Worm (Caenorhabditis elegans): Measurements from ENCODE around the gene ins-31.
"Not testable (repeated sequence)": the region's sequence is repeated elsewhere in the genome, so short reads cannot be mapped to it uniquely, and the experiment has no call there.

ins-31 gene

DNA sequence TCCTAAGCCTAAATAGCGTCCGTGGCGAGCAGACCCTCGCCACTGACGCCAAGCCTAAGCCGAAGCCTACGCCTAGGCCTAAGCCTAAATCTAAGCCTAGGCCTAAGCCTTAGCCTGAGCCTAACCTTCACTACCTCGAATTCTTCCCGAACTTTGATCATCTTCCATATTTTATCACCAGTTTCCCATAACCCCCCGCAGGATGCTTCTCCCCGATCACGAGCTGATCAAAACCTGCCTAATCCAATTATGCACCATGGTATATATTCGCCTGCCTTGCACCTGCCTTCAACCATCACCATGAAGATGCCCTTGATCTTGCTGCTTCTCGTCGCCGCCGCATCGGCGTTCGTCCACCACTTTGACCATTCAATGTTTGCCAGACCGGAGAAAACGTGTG lies at the start of gene ins-31:
Gene ins-31 (plus strand): TSS at position 301 of the 400 bp plus-strand sequence.
- TF ChIP-seq lsy-2, peb-1, nhr-25 (tag; optimal IDR thresholded peaks at IDR 0.05): not testable (repeated sequence)

DNA sequence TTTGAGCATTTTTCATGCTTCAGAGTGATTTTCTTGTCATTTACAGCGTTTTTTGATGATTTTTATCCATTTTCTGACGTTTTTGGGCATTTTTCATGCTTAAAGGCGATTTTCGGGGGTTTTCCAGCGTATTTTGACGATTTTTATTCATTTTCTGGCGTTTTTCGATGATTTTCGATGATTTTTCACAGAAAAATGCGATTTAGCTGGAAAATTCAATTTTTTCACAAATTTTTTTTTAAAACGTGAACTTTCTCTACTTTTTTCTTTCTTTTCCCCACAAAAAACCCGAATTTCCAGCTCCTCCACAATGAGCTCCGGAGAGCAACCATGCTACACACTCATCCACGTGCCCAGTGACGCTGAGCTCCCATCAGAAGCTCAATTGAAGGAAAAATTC lies 48.3 kb upstream of the ins-31 start, which contains the start of gene copb-1:
Gene copb-1 (plus strand): TSS at position 301 of the 400 bp plus-strand sequence.
- TF ChIP-seq fos-1 (tag; optimal IDR thresholded peaks at IDR 0.05) (no peak), aly-2 (tag; optimal IDR thresholded peaks at IDR 0.05) (no peak), sma-9 (GFP tag; optimal IDR thresholded peaks at IDR 0.05) (no peak), sma-9 (tag; optimal IDR thresholded peaks at IDR 0.05) (no peak)

DNA sequence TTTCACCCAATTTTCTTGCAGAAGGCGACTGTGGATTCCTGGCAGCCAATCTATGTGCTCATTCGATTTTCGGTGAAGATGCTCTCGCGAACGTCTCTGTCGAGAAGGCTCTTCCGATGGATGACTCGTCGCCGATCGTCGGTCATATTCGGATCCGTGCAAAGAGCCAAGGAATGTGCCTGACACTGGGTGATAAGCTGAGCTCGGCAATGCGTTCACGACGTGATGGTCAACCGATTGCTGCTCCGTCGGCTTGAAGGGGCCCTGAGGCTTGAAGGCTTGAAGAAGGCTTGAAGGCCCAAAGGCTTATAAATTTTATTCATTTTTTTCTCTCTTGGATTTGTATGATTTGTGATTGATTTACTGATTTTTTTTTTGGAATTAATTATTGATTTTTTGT lies 39.7 kb upstream of the ins-31 start:
- TF ChIP-seq gmeb-1 (tag; optimal IDR thresholded peaks at IDR 0.05) (no peak), nhr-77 (tag; optimal IDR thresholded peaks at IDR 0.05) (no peak), dmd-4 (tag; optimal IDR thresholded peaks at IDR 0.05) (no peak), sem-4 (tag; optimal IDR thresholded peaks at IDR 0.05) (no peak), alr-1 (tag; optimal IDR thresholded peaks at IDR 0.05) (no peak), zag-1 (tag; optimal IDR thresholded peaks at IDR 0.05) (no peak), aly-2 (tag; optimal IDR thresholded peaks at IDR 0.05) (no peak), crh-2 (tag; optimal IDR thresholded peaks at IDR 0.05) (no peak), egl-27 (tag; optimal IDR thresholded peaks at IDR 0.05) (no peak)

DNA sequence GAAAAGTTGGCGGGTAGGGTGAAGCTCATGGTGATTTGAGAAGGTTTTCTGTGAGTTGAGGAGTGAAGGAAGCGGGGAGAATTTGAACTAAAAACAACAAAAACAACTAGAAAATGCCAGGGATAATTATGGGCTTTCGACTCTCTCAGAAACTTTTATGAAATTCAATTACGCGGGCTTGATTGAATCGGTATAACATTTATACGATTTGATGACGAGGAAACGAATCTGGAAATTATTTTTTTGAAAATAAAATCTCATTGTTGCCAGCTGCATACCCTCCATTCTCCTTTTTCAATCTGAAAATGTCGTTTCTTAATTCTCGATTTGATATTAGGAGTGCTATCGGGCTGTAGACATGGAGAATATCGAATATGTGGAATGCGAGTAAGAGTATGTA lies 35.6 kb upstream of the ins-31 start, which contains the start of gene srg-21:
Gene srg-21 (minus strand): TSS at position 101 of the 400 bp plus-strand sequence.
- no peak for TF ChIP-seq nhr-25 (tag; optimal IDR thresholded peaks at IDR 0.05)
- TF ChIP-seq nhr-129 (tag; optimal IDR thresholded peaks at IDR 0.05) = no peak
- TF ChIP-seq sma-3 (GFP tag; optimal IDR thresholded peaks at IDR 0.05) = no peak
- no peak for TF ChIP-seq ZK546.5 (tag; optimal IDR thresholded peaks at IDR 0.05)
- TF ChIP-seq zag-1 (tag; optimal IDR thresholded peaks at IDR 0.05) = no peak
- TF ChIP-seq nhr-6 (tag; optimal IDR thresholded peaks at IDR 0.05) = no peak
- TF ChIP-seq nhr-237 (tag; optimal IDR thresholded peaks at IDR 0.05) = no peak
- no peak for TF ChIP-seq sma-9 (GFP tag; optimal IDR thresholded peaks at IDR 0.05)
- no peak for TF ChIP-seq sma-9 (tag; optimal IDR thresholded peaks at IDR 0.05)

DNA sequence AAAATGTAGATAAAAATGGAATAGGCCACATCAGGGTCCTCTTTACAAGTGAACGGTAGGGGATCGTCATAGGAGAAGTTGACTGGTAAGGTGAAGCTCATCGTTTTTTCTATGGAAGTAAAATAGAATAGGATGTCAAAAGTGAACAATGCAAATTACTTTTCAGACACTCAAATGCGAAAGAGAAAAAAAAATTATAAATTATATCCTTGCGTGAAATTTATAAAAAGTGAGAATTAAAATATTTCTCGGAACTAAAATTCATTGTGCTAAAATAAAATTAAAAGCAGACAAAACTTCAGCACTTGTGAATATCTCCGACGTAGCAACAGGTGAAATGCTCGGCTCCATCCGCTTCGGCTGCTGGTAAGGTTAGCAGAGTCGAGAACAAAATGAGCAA lies 33.5 kb upstream of the ins-31 start, which contains the start of gene srg-22:
Gene srg-22 (minus strand): TSS at position 101 of the 400 bp plus-strand sequence.
- TF ChIP-seq egl-27 (tag; optimal IDR thresholded peaks at IDR 0.05) (no peak), peb-1 (tag; optimal IDR thresholded peaks at IDR 0.05) (no peak), alr-1 (tag; optimal IDR thresholded peaks at IDR 0.05) (no peak), ztf-4 (tag; optimal IDR thresholded peaks at IDR 0.05) (no peak), nhr-11 (tag; optimal IDR thresholded peaks at IDR 0.05) (no peak), unc-39 (tag; optimal IDR thresholded peaks at IDR 0.05) (no peak), nhr-12 (tag; optimal IDR thresholded peaks at IDR 0.05) (no peak), sma-3 (GFP tag; optimal IDR thresholded peaks at IDR 0.05) (no peak), nhr-129 (tag; optimal IDR thresholded peaks at IDR 0.05) (no peak), ztf-1 (GFP tag; conservative IDR thresholded peaks at IDR 0.05) (no peak), elt-3 (tag; optimal IDR thresholded peaks at IDR 0.05) (no peak), ceh-82 (tag; optimal IDR thresholded peaks at IDR 0.05) (no peak), nhr-237 (tag; optimal IDR thresholded peaks at IDR 0.05) (no peak)

DNA sequence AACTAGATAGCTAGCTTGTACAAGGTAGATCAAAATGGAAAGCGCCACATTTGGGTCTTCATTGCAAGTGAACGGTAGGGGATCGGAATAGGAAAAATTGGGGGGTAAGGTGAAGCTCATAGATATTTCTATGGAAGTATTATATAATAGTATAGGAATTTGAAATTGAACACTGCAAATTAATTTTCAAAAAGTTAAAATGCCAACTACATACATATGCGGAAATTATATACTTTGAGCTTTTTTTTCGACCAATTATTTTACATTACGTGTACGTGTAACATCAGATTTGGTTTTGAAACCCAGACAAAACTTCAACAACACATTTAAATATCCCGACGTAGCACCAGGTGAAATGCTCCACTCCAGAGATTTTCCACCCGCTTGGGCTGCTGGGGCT lies 30.8 kb upstream of the ins-31 start, which contains the start of gene srg-23:
Gene srg-23 (minus strand): TSS at position 101 of the 400 bp plus-strand sequence.
- no peak for TF ChIP-seq nhr-77 (tag; optimal IDR thresholded peaks at IDR 0.05)
- TF ChIP-seq fos-1 (tag; optimal IDR thresholded peaks at IDR 0.05) = no peak
- no peak for TF ChIP-seq mdl-1 (tag; optimal IDR thresholded peaks at IDR 0.05)
- TF ChIP-seq nhr-129 (tag; optimal IDR thresholded peaks at IDR 0.05) = no peak
- no peak for TF ChIP-seq ztf-4 (tag; optimal IDR thresholded peaks at IDR 0.05)
- TF ChIP-seq ztf-1 (GFP tag; conservative IDR thresholded peaks at IDR 0.05) = no peak
- no peak for TF ChIP-seq crh-2 (tag; optimal IDR thresholded peaks at IDR 0.05)
- TF ChIP-seq ZK546.5 (tag; optimal IDR thresholded peaks at IDR 0.05) = no peak
- TF ChIP-seq ama-1 (optimal IDR thresholded peaks at IDR 0.05) = no peak

DNA sequence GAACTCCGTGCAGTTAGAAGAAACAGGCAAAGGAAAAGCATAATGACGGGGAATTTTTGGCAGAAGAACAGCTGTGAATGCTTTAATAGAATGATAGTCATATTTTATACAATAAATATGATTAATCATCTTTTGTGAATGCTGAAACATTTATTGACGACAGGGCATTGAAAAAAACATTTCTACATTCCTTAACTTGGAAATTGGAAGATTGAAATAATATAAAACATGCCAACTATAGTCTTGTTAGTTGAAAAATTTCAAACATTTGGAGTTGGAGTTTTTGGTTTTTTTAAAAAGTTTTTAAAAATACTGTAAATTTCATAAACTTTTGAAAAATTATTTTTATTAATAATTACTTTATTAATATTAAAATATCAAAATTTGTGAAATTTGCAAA lies 30.0 kb upstream of the ins-31 start, which contains the start of gene Y25C1A.14:
Gene Y25C1A.14 (minus strand): TSS at position 101 of the 400 bp plus-strand sequence.
- TF ChIP-seq C34F6.9 (tag; optimal IDR thresholded peaks at IDR 0.05) (no peak), unc-39 (tag; optimal IDR thresholded peaks at IDR 0.05) (no peak), mab-5 (tag; optimal IDR thresholded peaks at IDR 0.05) (no peak), F13H6.1 (tag; optimal IDR thresholded peaks at IDR 0.05) (no peak), nhr-77 (tag; optimal IDR thresholded peaks at IDR 0.05) (no peak), zag-1 (tag; optimal IDR thresholded peaks at IDR 0.05) (no peak), Y55F3AM.14 (GFP tag; optimal IDR thresholded peaks at IDR 0.05) (no peak), egl-27 (tag; optimal IDR thresholded peaks at IDR 0.05) (no peak), alr-1 (tag; optimal IDR thresholded peaks at IDR 0.05) (no peak), nhr-12 (tag; optimal IDR thresholded peaks at IDR 0.05) (no peak), snpc-4 (tag; optimal IDR thresholded peaks at IDR 0.05) (no peak), aly-2 (tag; optimal IDR thresholded peaks at IDR 0.05) (no peak), lin-11 (tag; optimal IDR thresholded peaks at IDR 0.05) (no peak)
